Worm (Caenorhabditis elegans): Measurements from ENCODE around the gene snap-29.

ce11 chrIII:8748620-8749019 is 27.4 kb upstream of the snap-29 start:
- TF ChIP-seq Y5F2A.4 (GFP tag; optimal IDR thresholded peaks at IDR 0.05) (no peak), nhr-77 (tag; optimal IDR thresholded peaks at IDR 0.05) (peak; percentile 48), pqm-1 (tag; optimal IDR thresholded peaks at IDR 0.05) (peak; percentile 92), ceh-32 (tag; optimal IDR thresholded peaks at IDR 0.05; ENCODE audit: poor library complexity) (no peak), Y75B8A.6 (GFP tag; IDR thresholded peaks at IDR 0.05) (no peak)
